Worm (Caenorhabditis elegans): ENCODE results near the gene nhr-186.
A peak's percentile ranks its signal among the peaks of the same experiment; 100 is the strongest.

The nhr-186 gene

DNA sequence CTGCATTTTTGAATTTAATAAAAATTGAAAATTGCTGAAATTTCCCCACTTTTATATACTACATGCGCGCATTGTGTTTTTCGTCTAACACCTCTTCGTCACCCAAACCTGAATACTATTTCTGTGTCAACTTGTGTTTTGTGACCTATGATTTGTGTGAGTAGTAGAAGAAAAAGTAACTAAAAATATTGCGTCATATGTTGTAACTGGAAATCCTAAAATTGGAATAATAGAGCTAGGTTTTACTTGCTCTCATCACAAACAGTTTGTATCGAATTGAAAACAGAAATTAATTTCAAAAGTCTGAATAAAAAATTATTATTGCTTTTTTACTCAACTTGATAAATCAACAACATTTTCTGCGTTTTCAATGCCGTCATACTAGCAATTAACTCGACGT lies 49.2 kb downstream of the nhr-186 start, which contains the start of gene R08F11.4:
TSS of gene R08F11.4 (minus strand) at position 29 of the 400 bp plus-strand sequence.
- TF ChIP-seq efl-1 (optimal IDR thresholded peaks at IDR 0.05) (no peak), efl-1 (GFP tag; optimal IDR thresholded peaks at IDR 0.05 in 1 of 2) (no peak), vab-15 (tag; optimal IDR thresholded peaks at IDR 0.05) (no peak), nhr-90 (tag; optimal IDR thresholded peaks at IDR 0.05; ENCODE audit: poor library complexity) (peak; percentile 9), C04F5.9 (tag; optimal IDR thresholded peaks at IDR 0.05) (no peak), blmp-1 (tag; optimal IDR thresholded peaks at IDR 0.05) (no peak), irx-1 (tag; optimal IDR thresholded peaks at IDR 0.05) (no peak), C34B4.2 (tag; optimal IDR thresholded peaks at IDR 0.05) (no peak), skn-1 (tag; optimal IDR thresholded peaks at IDR 0.05) (peak; percentile 13), zip-4 (GFP tag; optimal IDR thresholded peaks at IDR 0.05) (no peak), pax-3 (tag; optimal IDR thresholded peaks at IDR 0.05) (no peak), nhr-85 (tag) (peak; percentile 64), snu-23 (GFP tag; optimal IDR thresholded peaks at IDR 0.05) (peak; percentile 9), nhr-20 (tag; optimal IDR thresholded peaks at IDR 0.05) (peak; percentile 31), pqm-1 (tag; optimal IDR thresholded peaks at IDR 0.05) (no peak), ama-1 (optimal IDR thresholded peaks at IDR 0.05) (no peak), lin-14 (GFP tag; optimal IDR thresholded peaks at IDR 0.05) (peak; percentile 29), ceh-63 (GFP tag; optimal IDR thresholded peaks at IDR 0.05) (no peak), nhr-71 (tag; optimal IDR thresholded peaks at IDR 0.05) (peak; percentile 26), nhr-237 (tag; optimal IDR thresholded peaks at IDR 0.05) (no peak), nhr-12 (tag; optimal IDR thresholded peaks at IDR 0.05) (no peak)

DNA sequence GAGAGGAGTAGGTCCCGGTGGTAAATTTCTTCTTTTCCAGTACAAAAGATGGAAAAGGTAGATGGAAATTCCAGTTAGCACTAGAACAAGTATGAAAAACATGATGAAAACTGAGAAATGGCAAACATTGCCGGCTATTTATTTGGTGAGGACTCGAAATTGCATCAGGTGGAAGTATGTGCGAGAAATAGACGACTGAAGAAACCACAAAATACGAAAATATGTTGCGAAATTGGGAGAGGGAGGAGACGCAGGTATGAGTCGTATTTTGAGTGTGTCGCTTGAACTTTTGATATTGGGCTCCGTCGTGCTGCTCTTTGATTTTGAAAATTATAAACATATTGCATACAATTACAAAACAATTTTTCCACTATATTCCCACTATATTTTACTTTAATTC lies 51.4 kb downstream of the nhr-186 start, which contains the start of gene cyp-33C8:
TSS of gene cyp-33C8 (minus strand) at position 200 of the 400 bp plus-strand sequence.
- no peak for TF ChIP-seq ets-5 (GFP tag; IDR thresholded peaks at IDR 0.05)
- peak; percentile 57 for TF ChIP-seq jun-1 (tag; optimal IDR thresholded peaks at IDR 0.05)
- no peak for TF ChIP-seq tbx-2 (tag; optimal IDR thresholded peaks at IDR 0.05)
- TF ChIP-seq nhr-11 (tag; optimal IDR thresholded peaks at IDR 0.05), result peak; percentile 47
- no peak for TF ChIP-seq unc-30 (tag; optimal IDR thresholded peaks at IDR 0.05)
- TF ChIP-seq fkh-10 (GFP tag; optimal IDR thresholded peaks at IDR 0.05), result no peak
- no peak for TF ChIP-seq dsc-1 (tag; optimal IDR thresholded peaks at IDR 0.05)
- TF ChIP-seq fkh-8 (tag; optimal IDR thresholded peaks at IDR 0.05), result peak; percentile 41
- TF ChIP-seq dpl-1 (GFP tag; optimal IDR thresholded peaks at IDR 0.05), result peak in 2 of 3 experiments; percentile 9 to 21
- no peak for TF ChIP-seq nhr-47 (tag; optimal IDR thresholded peaks at IDR 0.05)
- no peak for TF ChIP-seq unc-86 (tag; optimal IDR thresholded peaks at IDR 0.05)
- TF ChIP-seq nhr-12 (tag; optimal IDR thresholded peaks at IDR 0.05), result no peak
- no peak for TF ChIP-seq snu-23 (GFP tag; optimal IDR thresholded peaks at IDR 0.05)
- TF ChIP-seq swsn-7 (tag; optimal IDR thresholded peaks at IDR 0.05), result no peak
- TF ChIP-seq snpc-4 (tag; optimal IDR thresholded peaks at IDR 0.05), result no peak
- TF ChIP-seq efl-1 (optimal IDR thresholded peaks at IDR 0.05), result peak; percentile 36 to 62
- TF ChIP-seq efl-1 (GFP tag; optimal IDR thresholded peaks at IDR 0.05 in 1 of 2), result peak; percentile 22 to 94
- TF ChIP-seq egl-27 (tag; optimal IDR thresholded peaks at IDR 0.05), result no peak
- TF ChIP-seq mep-1 (tag; optimal IDR thresholded peaks at IDR 0.05), result peak; percentile 11
- peak; percentile 89 for TF ChIP-seq rnt-1 (tag; optimal IDR thresholded peaks at IDR 0.05)
- TF ChIP-seq alr-1 (tag; optimal IDR thresholded peaks at IDR 0.05; ENCODE audit: borderline replicate concordance), result no peak
- TF ChIP-seq tlp-1 (tag; optimal IDR thresholded peaks at IDR 0.05), result no peak
- TF ChIP-seq F16B12.6 (tag; optimal IDR thresholded peaks at IDR 0.05), result no peak
- 0 out of 2 replicates have a peak, but pooled peaks have one; percentile 6 for TF ChIP-seq isw-1 (GFP tag; IDR thresholded peaks at IDR 0.05)
- peak; percentile 24; the same call in 1 of the 2 replicates for TF ChIP-seq nhr-19 (GFP tag; conservative IDR thresholded peaks at IDR 0.05)
- TF ChIP-seq mef-2 (tag; optimal IDR thresholded peaks at IDR 0.05), result no peak
- TF ChIP-seq lin-15B (tag; optimal IDR thresholded peaks at IDR 0.05), result no peak
- TF ChIP-seq nhr-20 (tag; optimal IDR thresholded peaks at IDR 0.05), result peak; percentile 53
- TF ChIP-seq efl-3 (GFP tag; optimal IDR thresholded peaks at IDR 0.05), result no peak
- peak; percentile 59 for TF ChIP-seq zip-4 (GFP tag; optimal IDR thresholded peaks at IDR 0.05)
- peak; percentile 33 for TF ChIP-seq hpl-2 (GFP tag; optimal IDR thresholded peaks at IDR 0.05)
- TF ChIP-seq nhr-90 (tag; optimal IDR thresholded peaks at IDR 0.05; ENCODE audit: poor library complexity), result no peak
- TF ChIP-seq unc-98 (GFP tag; IDR thresholded peaks at IDR 0.05), result no peak
- TF ChIP-seq nhr-85 (tag), result peak; percentile 22
- no peak for TF ChIP-seq fos-1 (tag; optimal IDR thresholded peaks at IDR 0.05)
- TF ChIP-seq lin-35 (GFP tag; optimal IDR thresholded peaks at IDR 0.05), result peak in 1 of 2 experiments; percentile 43
- no peak for TF ChIP-seq hlh-4 (tag; optimal IDR thresholded peaks at IDR 0.05)
- TF ChIP-seq C16A3.4 (tag; optimal IDR thresholded peaks at IDR 0.05), result peak; percentile 22
- no peak for TF ChIP-seq lin-13 (GFP tag; optimal IDR thresholded peaks at IDR 0.05)

Measured in whole organism, L1 larva.